Worm (Caenorhabditis elegans) whole organism, L1 larva: Measurements from ENCODE around the gene egl-46.

ENCODE experiments used
- C16A3.4 ChIP-seq: fragments of 150-350 bp; optimal IDR thresholded peaks from 2 replicates; lab custom pipeline; 2014; ENCODE audit warnings: missing biosample characterization, missing genetic modification characterization
- C34B4.2 ChIP-seq: sonication (generic microtip); optimal IDR thresholded peaks from 2 replicates; lab custom pipeline; 2017; ENCODE audit warnings: mild to moderate bottlenecking, missing genetic modification characterization, missing compliant biosample characterization
- F16B12.6 ChIP-seq: fragments of 150-350 bp; optimal IDR thresholded peaks from 2 replicates; lab custom pipeline; 2014; ENCODE audit warnings: missing biosample characterization, missing genetic modification characterization
- Y116A8C.19 ChIP-seq: sonication (generic microtip); optimal IDR thresholded peaks from 2 replicates; lab custom pipeline; 2016; ENCODE audit warnings: missing compliant biosample characterization, missing genetic modification characterization, borderline replicate concordance
- aha-1 ChIP-seq: fragments of 150-350 bp; optimal IDR thresholded peaks from 2 replicates; lab custom pipeline; 2014; ENCODE audit warnings: missing biosample characterization, missing genetic modification characterization
- alr-1 ChIP-seq: fragments of 200-800 bp; sonication (Bioruptor generic); optimal IDR thresholded peaks from 2 replicates; lab custom pipeline; 2018; ENCODE audit warnings: borderline replicate concordance, mild to moderate bottlenecking, missing genetic modification characterization, missing compliant biosample characterization
- aly-2 ChIP-seq: fragments of 150-350 bp; optimal IDR thresholded peaks from 2 replicates; lab custom pipeline; 2014; ENCODE audit warnings: missing biosample characterization, missing genetic modification characterization
- ama-1 ChIP-seq: fragments of 150-350 bp; optimal IDR thresholded peaks from 2 replicates; lab custom pipeline; 2014
- ceh-8 ChIP-seq: fragments of 200-800 bp; sonication (Bioruptor generic); optimal IDR thresholded peaks from 2 replicates; lab custom pipeline; 2018; ENCODE audit warnings: mild to moderate bottlenecking, missing genetic modification characterization, moderate library complexity, missing compliant biosample characterization
- ceh-82 ChIP-seq, 3 experiments: fragments of 150-350 bp in 1 of 3; sonication (generic microtip) in 2 of 3; optimal IDR thresholded peaks; 2 replicates each; lab custom pipeline; 2014 to 2017; ENCODE audit warnings: missing biosample characterization in 3 of 3, missing genetic modification characterization in 3 of 3
- ceh-88 ChIP-seq: fragments of 200-800 bp; sonication (Bioruptor generic); IDR thresholded peaks from 2 replicates; pipeline ENCODE4 v1.3.6; 2022; ENCODE audit warnings: missing genetic modification characterization, missing compliant biosample characterization
- dpl-1 ChIP-seq, 3 experiments: fragments of 150-350 bp in 2 of 3; sonication (generic microtip) in 1 of 3; optimal IDR thresholded peaks; 2 replicates each; lab custom pipeline; 2014 to 2017; ENCODE audit warnings: missing biosample characterization in 3 of 3, missing genetic modification characterization in 3 of 3, missing genetic modification reagents in 3 of 3
- dsc-1 ChIP-seq: sonication (generic microtip); optimal IDR thresholded peaks from 2 replicates; lab custom pipeline; 2016; ENCODE audit warnings: mild to moderate bottlenecking, missing genetic modification characterization, missing compliant biosample characterization
- efl-1 ChIP-seq, 4 experiments: fragments of 150-350 bp; optimal IDR thresholded peaks in 3 of 4; peaks in 1 of 4; 1 replicate in 1 of 4; 2 replicates in 3 of 4; lab custom pipeline; 2014; ENCODE audit warnings: missing biosample characterization in 2 of 4, missing genetic modification characterization in 2 of 4, missing genetic modification reagents in 2 of 4
- egl-13 ChIP-seq: sonication (generic microtip); optimal IDR thresholded peaks from 2 replicates; lab custom pipeline; 2016; ENCODE audit warnings: missing genotype, missing genetic modification reagents, missing genetic modification characterization, missing compliant biosample characterization
- egl-27 ChIP-seq, 2 experiments: fragments of 150-350 bp in 1 of 2; sonication (generic microtip); optimal IDR thresholded peaks; 3 replicates each; lab custom pipeline; 2017 to 2018; ENCODE audit warnings: missing biosample characterization in 2 of 2, missing genetic modification characterization in 2 of 2, missing genetic modification reagents in 2 of 2
- ets-5 ChIP-seq: fragments of 200-800 bp; sonication (Bioruptor generic); IDR thresholded peaks from 2 replicates; pipeline ENCODE4 v1.3.6; 2022; ENCODE audit warnings: missing genetic modification characterization, missing compliant biosample characterization
- fos-1 ChIP-seq: fragments of 150-350 bp; optimal IDR thresholded peaks from 2 replicates; lab custom pipeline; 2014; ENCODE audit warnings: missing biosample characterization, missing genetic modification characterization
- hpl-2 ChIP-seq: fragments of 150-350 bp; optimal IDR thresholded peaks from 2 replicates; lab custom pipeline; 2014; ENCODE audit warnings: missing biosample characterization, missing genetic modification reagents, missing genetic modification characterization
- irx-1 ChIP-seq: sonication (generic microtip); optimal IDR thresholded peaks from 2 replicates; lab custom pipeline; 2016; ENCODE audit warnings: missing genetic modification characterization, missing compliant biosample characterization
- lin-14 ChIP-seq: fragments of 200-800 bp; sonication (Bioruptor generic); optimal IDR thresholded peaks from 2 replicates; lab custom pipeline; 2018; ENCODE audit warnings: mild to moderate bottlenecking, missing genetic modification characterization, moderate library complexity, missing compliant biosample characterization
- lin-35 ChIP-seq, 2 experiments: fragments of 150-350 bp; optimal IDR thresholded peaks; 2 replicates each; lab custom pipeline; 2014; ENCODE audit warnings: missing biosample characterization in 2 of 2, missing genetic modification characterization in 2 of 2, missing genetic modification reagents in 2 of 2
- lir-3 ChIP-seq: sonication (generic microtip); optimal IDR thresholded peaks from 2 replicates; lab custom pipeline; 2016; ENCODE audit warnings: mild to moderate bottlenecking, missing genetic modification characterization, moderate library complexity, missing compliant biosample characterization; ENCODE audit not compliant: poor library complexity
- lsy-2 ChIP-seq, 2 experiments: fragments of 150-350 bp; optimal IDR thresholded peaks; 2 replicates each; lab custom pipeline; 2014; ENCODE audit warnings: missing biosample characterization in 2 of 2, missing genetic modification characterization in 2 of 2
- mab-9 ChIP-seq: fragments of 200-800 bp; sonication (Bioruptor generic); IDR thresholded peaks from 2 replicates; pipeline ENCODE4 v1.3.6; 2022; ENCODE audit warnings: missing genetic modification reagents, missing genetic modification characterization, missing compliant biosample characterization
- nhr-12 ChIP-seq: sonication (generic microtip); optimal IDR thresholded peaks from 2 replicates; lab custom pipeline; 2017; ENCODE audit warnings: missing biosample characterization, missing genetic modification characterization
- nhr-19 ChIP-seq: fragments of 200-800 bp; sonication (Bioruptor generic); conservative IDR thresholded peaks from 2 replicates; pipeline ENCODE4 v1.3.6; 2022; ENCODE audit warnings: missing genetic modification characterization, missing compliant biosample characterization
- nhr-237 ChIP-seq: fragments of 150-350 bp; optimal IDR thresholded peaks from 2 replicates; lab custom pipeline; 2014; ENCODE audit warnings: missing biosample characterization, missing genetic modification characterization
- nhr-28 ChIP-seq: fragments of 150-350 bp; optimal IDR thresholded peaks from 2 replicates; lab custom pipeline; 2014; ENCODE audit warnings: missing biosample characterization, missing genetic modification characterization
- nhr-47 ChIP-seq: sonication (generic microtip); optimal IDR thresholded peaks from 2 replicates; lab custom pipeline; 2016; ENCODE audit warnings: mild to moderate bottlenecking, missing genetic modification characterization, moderate library complexity, missing compliant biosample characterization
- nhr-71 ChIP-seq: sonication (generic microtip); optimal IDR thresholded peaks from 2 replicates; lab custom pipeline; 2016; ENCODE audit warnings: mild to moderate bottlenecking, missing genetic modification characterization, moderate library complexity, missing compliant biosample characterization
- nhr-77 ChIP-seq: fragments of 150-350 bp; optimal IDR thresholded peaks from 2 replicates; lab custom pipeline; 2014; ENCODE audit warnings: missing biosample characterization, missing genetic modification characterization
- nhr-84 ChIP-seq: sonication (generic microtip); optimal IDR thresholded peaks from 2 replicates; lab custom pipeline; 2017; ENCODE audit warnings: missing biosample characterization, missing genetic modification characterization
- nhr-85 ChIP-seq: sonication (generic microtip); peaks from one replicate; lab custom pipeline; 2016; ENCODE audit warnings: missing genetic modification characterization, inconsistent platforms, missing compliant biosample characterization
- nhr-90 ChIP-seq: sonication (generic microtip); optimal IDR thresholded peaks from 2 replicates; lab custom pipeline; 2016; ENCODE audit warnings: mild to moderate bottlenecking, missing genetic modification characterization, missing compliant biosample characterization; ENCODE audit not compliant: poor library complexity
- pax-3 ChIP-seq: fragments of 200-800 bp; sonication (Bioruptor generic); optimal IDR thresholded peaks from 2 replicates; lab custom pipeline; 2018; ENCODE audit warnings: mild to moderate bottlenecking, missing genetic modification characterization, moderate library complexity, missing compliant biosample characterization
- pqm-1 ChIP-seq: sonication (generic microtip); optimal IDR thresholded peaks from 3 replicates; lab custom pipeline; 2017; ENCODE audit warnings: missing biosample characterization, missing genetic modification characterization
- snpc-4 ChIP-seq: fragments of 150-350 bp; optimal IDR thresholded peaks from 2 replicates; lab custom pipeline; 2014; ENCODE audit warnings: missing biosample characterization, missing genetic modification characterization
- snu-23 ChIP-seq: sonication (generic microtip); optimal IDR thresholded peaks from 2 replicates; lab custom pipeline; 2016; ENCODE audit warnings: missing genetic modification characterization, missing compliant biosample characterization
- sptf-1 ChIP-seq: fragments of 150-350 bp; optimal IDR thresholded peaks from 2 replicates; lab custom pipeline; 2014; ENCODE audit warnings: missing biosample characterization, missing genetic modification characterization
- sup-37 ChIP-seq: fragments of 200-800 bp; sonication (Bioruptor generic); optimal IDR thresholded peaks from 2 replicates; lab custom pipeline; 2018; ENCODE audit warnings: mild to moderate bottlenecking, missing genetic modification characterization, missing compliant biosample characterization
- swsn-7 ChIP-seq: sonication (generic microtip); optimal IDR thresholded peaks from 2 replicates; lab custom pipeline; 2016; ENCODE audit warnings: missing genetic modification characterization, missing compliant biosample characterization
- tlp-1 ChIP-seq: fragments of 150-350 bp; optimal IDR thresholded peaks from 2 replicates; lab custom pipeline; 2014; ENCODE audit warnings: missing biosample characterization, missing genetic modification characterization
- unc-62 ChIP-seq: fragments of 150-350 bp; optimal IDR thresholded peaks from 2 replicates; lab custom pipeline; 2014; ENCODE audit warnings: missing biosample characterization, missing genetic modification reagents, missing genetic modification characterization
- unc-86 ChIP-seq: sonication (generic microtip); optimal IDR thresholded peaks from 2 replicates; lab custom pipeline; 2016; ENCODE audit warnings: missing genetic modification characterization, missing compliant biosample characterization
- unc-98 ChIP-seq: fragments of 200-800 bp; sonication (Bioruptor generic); IDR thresholded peaks from 2 replicates; pipeline ENCODE4 v1.3.6; 2022; ENCODE audit warnings: missing genetic modification characterization, missing compliant biosample characterization
- xbp-1 ChIP-seq: sonication (generic microtip); optimal IDR thresholded peaks from 2 replicates; lab custom pipeline; 2016; ENCODE audit warnings: missing genetic modification characterization, missing compliant biosample characterization
- zag-1 ChIP-seq: fragments of 150-350 bp; optimal IDR thresholded peaks from 2 replicates; lab custom pipeline; 2014; ENCODE audit warnings: missing biosample characterization, missing genetic modification characterization
- ztf-11 ChIP-seq, 2 experiments: sonication (generic microtip); optimal IDR thresholded peaks; 2 replicates each; lab custom pipeline; 2016 to 2017; ENCODE audit warnings: missing genetic modification characterization in 2 of 2, missing biosample characterization in 1 of 2, missing compliant biosample characterization in 1 of 2

egl-46 gene

DNA sequence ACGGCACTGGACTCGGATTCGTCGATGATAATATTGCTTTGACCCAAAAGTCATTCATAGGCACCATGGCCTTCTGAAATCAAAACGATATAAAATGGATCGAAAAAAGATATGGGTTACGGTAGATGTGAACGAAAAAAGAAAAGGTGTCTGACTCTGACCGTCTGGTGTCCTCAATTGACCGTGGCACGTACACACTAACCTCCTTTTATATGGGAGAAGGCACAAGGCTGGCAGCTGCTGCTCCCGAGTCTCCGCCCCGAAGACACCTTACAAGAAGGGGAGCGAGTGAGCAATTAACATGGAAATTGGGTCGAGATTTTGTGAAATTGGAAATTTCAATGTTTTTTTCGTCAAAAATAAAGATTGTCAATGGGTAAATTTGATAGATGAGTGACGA is at the start of gene egl-46:
Gene egl-46 (minus strand): TSS at position 73 of the 400 bp plus-strand sequence.
- TF ChIP-seq ztf-11 (tag; optimal IDR thresholded peaks at IDR 0.05; lab: Kevin White, UChicago) (no peak), pqm-1 (tag; lab: Kevin White, UChicago) (no peak), aha-1 (no peak), dpl-1 (GFP tag; optimal IDR thresholded peaks at IDR 0.05; lab: Kevin White, UChicago) (no peak), unc-98 (no peak), F16B12.6 (tag; lab: Kevin White, UChicago) (no peak), nhr-85 (no peak), C16A3.4 (tag; lab: Kevin White, UChicago) (no peak), ama-1 (lab: Kevin White, UChicago) (no peak), ceh-88 (GFP tag; lab: Robert Waterston, UW) (no peak), nhr-84 (tag; lab: Kevin White, UChicago) (no peak), pax-3 (tag; lab: Kevin White, UChicago) (no peak), unc-86 (tag; lab: Kevin White, UChicago) (no peak), nhr-90 (tag; lab: Kevin White, UChicago) (no peak)

DNA sequence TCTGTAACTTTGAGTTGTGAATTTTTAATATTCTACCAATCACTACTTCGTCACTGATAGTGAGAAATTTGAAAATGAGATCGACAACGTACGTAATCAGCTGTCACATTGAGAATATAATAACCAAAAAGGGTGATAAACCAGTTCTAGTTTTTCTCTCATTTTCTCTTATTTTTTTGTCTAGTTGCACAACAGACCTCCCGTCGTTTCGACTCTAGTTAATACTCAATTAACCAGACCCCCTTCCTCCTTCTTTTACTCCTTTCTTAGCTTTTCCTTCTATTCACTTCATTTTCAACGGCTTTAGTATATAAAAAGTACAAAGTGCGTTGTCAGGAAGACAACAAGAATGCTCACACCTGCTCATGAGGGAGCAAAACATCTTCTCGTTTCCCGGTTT is 45.8 kb upstream of the egl-46 start, which contains the start of gene ZC487.1:
Gene ZC487.1 (plus strand): TSS at position 301 of the 400 bp plus-strand sequence.
- TF ChIP-seq egl-27 (tag; optimal IDR thresholded peaks at IDR 0.05; lab: Kevin White, UChicago) (no peak), ceh-8 (GFP tag; lab: Kevin White, UChicago) (no peak), ama-1 (lab: Kevin White, UChicago) (no peak), zag-1 (tag; lab: Kevin White, UChicago) (no peak), irx-1 (tag; lab: Kevin White, UChicago) (no peak), nhr-12 (tag; lab: Kevin White, UChicago) (no peak), swsn-7 (tag; lab: Kevin White, UChicago) (no peak), sup-37 (GFP tag; lab: Kevin White, UChicago) (no peak), snpc-4 (tag; lab: Kevin White, UChicago) (no peak), lin-35 (GFP tag; optimal IDR thresholded peaks at IDR 0.05; lab: Kevin White, UChicago) (no peak), C34B4.2 (tag; lab: Kevin White, UChicago) (no peak), ets-5 (GFP tag; lab: Robert Waterston, UW) (no peak), aly-2 (tag; lab: Kevin White, UChicago) (no peak), lsy-2 (tag; optimal IDR thresholded peaks at IDR 0.05; lab: Kevin White, UChicago) (no peak), xbp-1 (tag; lab: Kevin White, UChicago) (no peak), nhr-84 (tag; lab: Kevin White, UChicago) (no peak), ceh-82 (tag; optimal IDR thresholded peaks at IDR 0.05; lab: Kevin White, UChicago) (no peak), nhr-28 (tag; lab: Kevin White, UChicago) (no peak), hpl-2 (GFP tag; lab: Kevin White, UChicago) (no peak)

DNA sequence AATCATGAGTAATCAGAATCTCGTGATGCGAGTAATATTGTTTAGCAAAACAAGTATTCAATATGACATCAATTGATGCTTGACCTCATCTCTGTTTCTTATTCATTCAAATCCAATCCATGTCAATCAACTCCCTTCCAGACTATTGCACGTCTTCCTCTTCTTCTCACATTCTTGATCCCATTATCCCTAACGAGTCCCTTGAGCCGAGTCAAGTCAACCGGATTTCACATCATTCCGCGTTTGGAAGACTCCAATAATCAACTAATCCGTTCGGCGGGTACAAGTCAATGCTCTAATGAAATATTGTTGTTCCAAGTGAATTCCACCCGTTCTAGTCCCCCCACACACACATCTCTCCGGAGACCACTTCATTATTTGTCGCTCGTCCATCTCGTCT is 44.9 kb upstream of the egl-46 start:
- TF ChIP-seq sptf-1 = no peak
- TF ChIP-seq efl-1 (optimal IDR thresholded peaks at IDR 0.05; lab: Kevin White, UChicago) = no peak
- peak in 1 of 2 experiments; percentile 59 for TF ChIP-seq efl-1 (GFP tag; optimal IDR thresholded peaks at IDR 0.05 in 1 of 2; lab: Kevin White, UChicago)
- peak; percentile 85 for TF ChIP-seq dsc-1 (tag; lab: Kevin White, UChicago)
- TF ChIP-seq lin-35 (GFP tag; optimal IDR thresholded peaks at IDR 0.05; lab: Kevin White, UChicago) = no peak
- no peak for TF ChIP-seq fos-1
- no peak for TF ChIP-seq swsn-7 (tag; lab: Kevin White, UChicago)
- no peak for TF ChIP-seq snu-23 (GFP tag; lab: Kevin White, UChicago)
- TF ChIP-seq nhr-237 (tag; lab: Kevin White, UChicago) = no peak
- peak; percentile 52 for TF ChIP-seq lin-14
- no peak for TF ChIP-seq unc-62 (GFP tag; lab: Kevin White, UChicago)
- TF ChIP-seq alr-1 = no peak
- TF ChIP-seq lsy-2 (tag; optimal IDR thresholded peaks at IDR 0.05; lab: Kevin White, UChicago) = no peak
- TF ChIP-seq pax-3 (tag; lab: Kevin White, UChicago) = no peak
- TF ChIP-seq mab-9 (GFP tag; lab: Robert Waterston, UW) = no peak
- no peak for TF ChIP-seq ama-1 (lab: Kevin White, UChicago)
- no peak for TF ChIP-seq ceh-8 (GFP tag; lab: Kevin White, UChicago)
- no peak for TF ChIP-seq nhr-19 (GFP tag; lab: Robert Waterston, UW)
- TF ChIP-seq ceh-88 (GFP tag; lab: Robert Waterston, UW) = no peak
- no peak for TF ChIP-seq tlp-1 (tag; lab: Kevin White, UChicago)
- TF ChIP-seq Y116A8C.19 = no peak
- TF ChIP-seq nhr-71 (tag; lab: Kevin White, UChicago) = no peak
- TF ChIP-seq nhr-77 (tag; lab: Kevin White, UChicago) = no peak
- TF ChIP-seq egl-13 (tag; lab: Kevin White, UChicago) = peak; percentile 15
- no peak for TF ChIP-seq nhr-47 (tag; lab: Kevin White, UChicago)
- TF ChIP-seq lir-3 (tag; lab: Kevin White, UChicago) = no peak
